Worm (Caenorhabditis elegans) whole organism, L3 larva: Measurements from ENCODE around the gene Y116A8C.23.

Source experiments
- ceh-82 ChIP-seq: fragments of 150-350 bp; optimal IDR thresholded peaks from 2 replicates; lab custom pipeline; 2014; ENCODE audit warnings: missing biosample characterization, missing genetic modification characterization
- elt-3 ChIP-seq, 3 experiments: fragments of 150-350 bp in 1 of 3; sonication (generic microtip) in 2 of 3; optimal IDR thresholded peaks; 2 replicates in 2 of 3; 4 replicates in 1 of 3; lab custom pipeline; 2014 to 2017; ENCODE audit warnings: missing biosample characterization in 3 of 3, missing genetic modification characterization in 3 of 3
- mml-1 ChIP-seq: fragments of 150-350 bp; sonication (generic microtip); optimal IDR thresholded peaks from 3 replicates; lab custom pipeline; 2014; ENCODE audit warnings: missing biosample characterization, missing genetic modification characterization
- nhr-28 ChIP-seq: fragments of 150-350 bp; optimal IDR thresholded peaks from 2 replicates; lab custom pipeline; 2014; ENCODE audit warnings: missing biosample characterization, missing genetic modification characterization
- tbx-2 ChIP-seq: sonication (generic microtip); optimal IDR thresholded peaks from 2 replicates; lab custom pipeline; 2016; ENCODE audit warnings: mild to moderate bottlenecking, missing genetic modification characterization, missing compliant biosample characterization

ce11 chrIV:17026568-17026967 lies 26.8 kb upstream of the Y116A8C.23 start:
- TF ChIP-seq tbx-2, result no peak
- no peak for TF ChIP-seq mml-1 (tag; lab: Kevin White, UChicago)
- no peak for TF ChIP-seq elt-3 (tag; optimal IDR thresholded peaks at IDR 0.05; lab: Kevin White, UChicago)
- TF ChIP-seq ceh-82, result no peak
- no peak for TF ChIP-seq nhr-28 (tag; lab: Kevin White, UChicago)
